Worm (Caenorhabditis elegans) whole organism, early embryonic: Measurements from ENCODE around the gene bus-12.

ENCODE experiments used
- ama-1 ChIP-seq: fragments of 150-350 bp; optimal IDR thresholded peaks from 2 replicates; lab custom pipeline; 2014
- hmbx-1 ChIP-seq: sonication (generic microtip); optimal IDR thresholded peaks from 2 replicates; lab custom pipeline; 2016; ENCODE audit warnings: mild to moderate bottlenecking, missing genetic modification characterization, missing compliant biosample characterization
- sea-1 ChIP-seq: fragments of 200-800 bp; sonication (Bioruptor generic); conservative IDR thresholded peaks from 2 replicates; pipeline ENCODE4 v1.3.6; 2022; ENCODE audit warnings: missing genetic modification characterization, missing compliant biosample characterization
- tbx-11 ChIP-seq: fragments of 200-800 bp; sonication (Bioruptor generic); IDR thresholded peaks from 2 replicates; pipeline ENCODE4 v1.3.6; 2022; ENCODE audit warnings: missing genetic modification characterization, missing compliant biosample characterization

DNA sequence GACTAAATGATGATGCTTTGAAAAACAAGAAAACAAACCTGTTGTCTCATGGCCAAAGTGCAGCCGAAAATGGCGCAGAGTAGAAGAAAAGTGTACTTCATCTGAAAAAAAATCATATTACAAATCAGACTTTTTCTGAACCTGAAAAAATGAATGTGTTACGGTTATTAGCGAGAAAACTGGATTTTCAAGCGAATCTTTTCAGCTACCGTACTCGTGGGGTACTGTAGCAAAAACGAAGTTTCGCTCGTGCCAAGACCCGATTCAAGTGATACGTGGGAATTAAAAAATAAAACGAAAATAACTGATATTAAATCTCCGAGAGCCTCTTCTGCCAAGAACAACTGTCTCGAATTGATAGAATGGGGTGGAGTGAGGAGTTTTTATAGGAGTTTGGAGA lies 3.8 kb upstream of the bus-12 start, which contains the start of gene ttr-51:
- no peak for TF ChIP-seq ama-1 (lab: Kevin White, UChicago)
- no peak for TF ChIP-seq sea-1
- no peak for TF ChIP-seq hmbx-1
- no peak for TF ChIP-seq tbx-11 (GFP tag; lab: Robert Waterston, UW)
